Worm (Caenorhabditis elegans): Measurements from ENCODE around the gene gbb-1.

gbb-1 gene

ce11 chrX:2927576-2927975 is 30.2 kb upstream of the gbb-1 start:
- TF ChIP-seq ceh-27 (GFP tag; optimal IDR thresholded peaks at IDR 0.05): no peak
- TF ChIP-seq tlf-1 (GFP tag; optimal IDR thresholded peaks at IDR 0.05): no peak
- TF ChIP-seq ccch-3 (GFP tag; optimal IDR thresholded peaks at IDR 0.05): no peak
- no peak for TF ChIP-seq lin-54 (GFP tag; optimal IDR thresholded peaks at IDR 0.05)
- TF ChIP-seq lir-1 (GFP tag; conservative IDR thresholded peaks at IDR 0.05): no peak
- TF ChIP-seq F55B11.4 (tag; optimal IDR thresholded peaks at IDR 0.05; ENCODE audit: borderline replicate concordance, insufficient read depth): no peak
- TF ChIP-seq mcd-1 (GFP tag; IDR thresholded peaks at IDR 0.05): no peak
- TF ChIP-seq ZK185.1 (tag; optimal IDR thresholded peaks at IDR 0.05; ENCODE audit: poor library complexity, severe bottlenecking): no peak
- no peak for TF ChIP-seq snpc-3.4 (tag; optimal IDR thresholded peaks at IDR 0.05)
- TF ChIP-seq pha-4 (tag; optimal IDR thresholded peaks at IDR 0.05): no peak
- TF ChIP-seq ama-1 (optimal IDR thresholded peaks at IDR 0.05): no peak
- no peak for TF ChIP-seq ama-1 (GFP tag; optimal IDR thresholded peaks at IDR 0.05)
- no peak for TF ChIP-seq nhr-90 (tag; optimal IDR thresholded peaks at IDR 0.05)
- TF ChIP-seq xnd-1 (tag; optimal IDR thresholded peaks at IDR 0.05): no peak
- TF ChIP-seq B0261.1 (tag; optimal IDR thresholded peaks at IDR 0.05): no peak
- no peak for TF ChIP-seq athp-1 (tag; optimal IDR thresholded peaks at IDR 0.05)
- no peak for TF ChIP-seq ztf-3 (GFP tag; optimal IDR thresholded peaks at IDR 0.05)

ce11 chrX:2928089-2928488 is 29.6 kb upstream of the gbb-1 start:
- TF ChIP-seq hlh-12 (tag; optimal IDR thresholded peaks at IDR 0.05): no peak
- TF ChIP-seq Y53G8AR.9 (GFP tag; conservative IDR thresholded peaks at IDR 0.05): no peak

ce11 chrX:2931852-2932251 is 25.9 kb upstream of the gbb-1 start:
- TF ChIP-seq Y56A3A.18 (GFP tag; IDR thresholded peaks at IDR 0.05): 0 out of 2 replicates have a peak, but pooled peaks have one; percentile 8
- TF ChIP-seq sptf-2 (GFP tag; optimal IDR thresholded peaks at IDR 0.05): no peak
- no peak for TF ChIP-seq ceh-79 (tag; optimal IDR thresholded peaks at IDR 0.05)
- TF ChIP-seq atf-7 (tag; optimal IDR thresholded peaks at IDR 0.05): peak; percentile 13
- TF ChIP-seq nhr-80 (tag; optimal IDR thresholded peaks at IDR 0.05): peak; percentile 89
- 0 out of 2 replicates have a peak, but pooled peaks have one; percentile 39 for TF ChIP-seq B0336.3 (GFP tag; IDR thresholded peaks at IDR 0.05)
- no peak for TF ChIP-seq tbx-9 (tag; optimal IDR thresholded peaks at IDR 0.05; ENCODE audit: borderline replicate concordance)
- no peak for TF ChIP-seq mes-4 (tag; optimal IDR thresholded peaks at IDR 0.05)
- no peak for TF ChIP-seq F22D6.2 (tag; optimal IDR thresholded peaks at IDR 0.05)
- no peak for TF ChIP-seq hsf-1 (GFP tag; IDR thresholded peaks at IDR 0.05)
- TF ChIP-seq ccch-3 (GFP tag; optimal IDR thresholded peaks at IDR 0.05): no peak
- TF ChIP-seq nhr-27 (tag; optimal IDR thresholded peaks at IDR 0.05): no peak
- TF ChIP-seq sea-2 (GFP tag; IDR thresholded peaks at IDR 0.05): no peak
- no peak for TF ChIP-seq Y53G8AR.9 (GFP tag; conservative IDR thresholded peaks at IDR 0.05)
- TF ChIP-seq cebp-1 (GFP tag; IDR thresholded peaks at IDR 0.05): peak; percentile 46; the same call in 1 of the 2 replicates
- no peak for TF ChIP-seq cebp-1 (tag; optimal IDR thresholded peaks at IDR 0.05)
- TF ChIP-seq nfya-2 (GFP tag; IDR thresholded peaks at IDR 0.05): no peak
- TF ChIP-seq pbrm-1 (GFP tag; IDR thresholded peaks at IDR 0.05): 0 out of 2 replicates have a peak, but pooled peaks have one; percentile 15
- peak; percentile 58 for TF ChIP-seq dox-1 (GFP tag; IDR thresholded peaks at IDR 0.05)
- no peak for TF ChIP-seq aptf-2 (GFP tag; conservative IDR thresholded peaks at IDR 0.05)
- TF ChIP-seq ztf-22 (GFP tag; optimal IDR thresholded peaks at IDR 0.05): peak; percentile 4
- no peak for TF ChIP-seq hmg-20 (GFP tag; IDR thresholded peaks at IDR 0.05)
- TF ChIP-seq snpc-1.3 (tag; optimal IDR thresholded peaks at IDR 0.05; ENCODE audit: insufficient read depth): no peak
- TF ChIP-seq let-607 (tag; optimal IDR thresholded peaks at IDR 0.05): peak; percentile 49 to 53
